Fruit fly (Drosophila melanogaster): ENCODE data around the gene bab2.

Gene bab2

dm6 chr3L:1195868-1196552 is 18.9 kb upstream of the bab2 start, which contains the start of gene Aplip1:
Aplip1 (plus strand) TSS chr3L:1196317.
- no peak for TF ChIP-seq Gug (GFP tag; IDR thresholded peaks at IDR 0.05)
- no peak for TF ChIP-seq CG6163 (GFP tag; IDR thresholded peaks at IDR 0.05)
- TF ChIP-seq CG10631 (GFP tag; optimal IDR thresholded peaks at IDR 0.05) = no peak
- no peak for TF ChIP-seq Sox102F (GFP tag; optimal IDR thresholded peaks at IDR 0.05)
- TF ChIP-seq Eip78C (GFP tag) = peak; percentile 47
- peak in 1 of 2 experiments; percentile 1 for TF ChIP-seq ss (GFP tag; optimal IDR thresholded peaks at IDR 0.05)
- TF ChIP-seq acj6 (GFP tag; optimal IDR thresholded peaks at IDR 0.05) = no peak
- TF ChIP-seq CG6808 (GFP tag; optimal IDR thresholded peaks at IDR 0.05) = no peak
- peak; percentile 54 for TF ChIP-seq achi (GFP tag; optimal IDR thresholded peaks at IDR 0.05)
- TF ChIP-seq svp (GFP tag) = peak; percentile 66
- no peak for TF ChIP-seq CG8632 (GFP tag; optimal IDR thresholded peaks at IDR 0.05)

DNA sequence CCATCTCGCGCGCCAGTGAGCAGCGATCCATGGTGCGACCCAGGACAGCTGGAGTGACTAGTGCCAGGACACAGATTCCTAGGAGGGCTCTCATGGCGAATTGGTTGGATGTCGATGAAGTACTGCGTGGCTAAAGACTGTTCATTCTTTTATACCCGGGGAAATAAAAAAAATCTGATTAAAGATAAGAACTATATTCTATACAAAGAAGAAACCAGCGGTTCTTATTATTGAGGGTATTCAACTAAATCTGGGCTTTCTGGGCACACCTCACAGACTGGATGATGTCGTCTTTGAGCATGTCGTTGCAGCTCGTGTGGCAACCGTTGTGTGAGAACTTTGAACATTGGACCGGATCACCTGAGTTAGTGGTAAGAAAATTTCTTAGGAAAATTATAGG is 18.1 kb upstream of the bab2 start, which contains the start of gene LysX:
TSS of gene LysX (minus strand) at position 101 of the 400 bp plus-strand sequence.
- no peak for TF ChIP-seq CG32006 (GFP tag; optimal IDR thresholded peaks at IDR 0.05)
- no peak for TF ChIP-seq CG10669 (GFP tag; optimal IDR thresholded peaks at IDR 0.05)
- peak; percentile 0 for TF ChIP-seq Eip78C (GFP tag)

dm6 chr3L:1193123-1193844 is 16.2 kb upstream of the bab2 start, which contains the start of gene Trhn:
Trhn (minus strand) TSS chr3L:1193173.
- TF ChIP-seq topi (GFP tag; optimal IDR thresholded peaks at IDR 0.05) (no peak), CG15336 (GFP tag; IDR thresholded peaks at IDR 0.05) (no peak), CG16779 (tag; optimal IDR thresholded peaks at IDR 0.05) (no peak), fd85E (GFP tag; optimal IDR thresholded peaks at IDR 0.05) (no peak), lz (GFP tag; optimal IDR thresholded peaks at IDR 0.05) (no peak), CG9139 (GFP tag; optimal IDR thresholded peaks at IDR 0.05) (no peak), eg (GFP tag; IDR thresholded peaks at IDR 0.05) (no peak), fkh (GFP tag; optimal IDR thresholded peaks at IDR 0.05) (no peak)

DNA sequence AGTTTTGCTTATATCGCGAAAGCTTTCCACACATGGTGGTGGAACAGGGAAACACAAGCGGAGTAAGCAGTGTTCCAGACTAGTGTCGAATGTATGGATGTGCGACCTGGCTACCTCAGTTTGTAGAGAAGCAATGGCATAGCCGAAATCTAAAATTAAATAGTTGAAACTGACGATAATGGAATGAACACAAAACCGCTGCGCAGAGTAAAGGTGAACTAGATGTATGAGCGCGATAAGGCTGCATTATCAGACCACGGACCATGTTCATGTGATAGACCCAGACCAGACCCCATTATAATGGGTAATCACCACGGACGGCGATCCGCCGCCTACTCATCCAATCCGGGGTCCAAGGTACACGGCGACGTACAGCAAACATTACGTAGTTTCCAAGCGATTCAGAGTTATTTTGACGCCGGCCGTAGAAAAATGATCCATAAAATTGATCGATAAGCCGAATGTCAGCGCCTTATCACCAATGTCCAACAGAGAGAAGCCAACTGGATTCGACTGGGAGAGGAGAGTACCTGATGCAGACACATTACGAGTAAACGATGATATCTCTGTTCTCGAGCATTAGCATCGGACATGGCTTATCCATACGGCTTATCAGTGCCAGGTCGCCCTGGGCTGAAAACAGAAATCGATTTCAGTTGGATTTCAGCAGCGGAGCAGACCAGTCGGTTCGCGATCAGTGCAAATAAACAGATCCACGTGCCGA is 12.0 kb upstream of the bab2 start, which contains the start of gene CG13912:
TSS of gene CG13912 (plus strand) at position 653 of the 724 bp plus-strand sequence.
- peak; percentile 58 for TF ChIP-seq CG6808 (GFP tag; optimal IDR thresholded peaks at IDR 0.05)
- TF ChIP-seq Hr39 (GFP tag; optimal IDR thresholded peaks at IDR 0.05) = no peak
- peak; percentile 15 for TF ChIP-seq spab (GFP tag; optimal IDR thresholded peaks at IDR 0.05)
- TF ChIP-seq CG16779 (tag; optimal IDR thresholded peaks at IDR 0.05) = peak; percentile 1
- TF ChIP-seq CG9139 (GFP tag; optimal IDR thresholded peaks at IDR 0.05) = peak; percentile 54
- peak; percentile 59 for TF ChIP-seq CG6276 (GFP tag; optimal IDR thresholded peaks at IDR 0.05)
- TF ChIP-seq CG6854 (GFP tag; optimal IDR thresholded peaks at IDR 0.05) = peak; percentile 54
- TF ChIP-seq svp (GFP tag) = peak; percentile 94
- peak; percentile 62 for TF ChIP-seq vri (GFP tag; optimal IDR thresholded peaks at IDR 0.05)
- peak; percentile 48 for TF ChIP-seq fkh (GFP tag; optimal IDR thresholded peaks at IDR 0.05)
- TF ChIP-seq CG8119 (GFP tag; IDR thresholded peaks at IDR 0.05) = no peak
- peak; percentile 67 to 72 for TF ChIP-seq ss (GFP tag; optimal IDR thresholded peaks at IDR 0.05)
- TF ChIP-seq CG6792 (GFP tag; optimal IDR thresholded peaks at IDR 0.05) = no peak
- peak; percentile 31 for TF ChIP-seq CG10669 (GFP tag; optimal IDR thresholded peaks at IDR 0.05)

DNA sequence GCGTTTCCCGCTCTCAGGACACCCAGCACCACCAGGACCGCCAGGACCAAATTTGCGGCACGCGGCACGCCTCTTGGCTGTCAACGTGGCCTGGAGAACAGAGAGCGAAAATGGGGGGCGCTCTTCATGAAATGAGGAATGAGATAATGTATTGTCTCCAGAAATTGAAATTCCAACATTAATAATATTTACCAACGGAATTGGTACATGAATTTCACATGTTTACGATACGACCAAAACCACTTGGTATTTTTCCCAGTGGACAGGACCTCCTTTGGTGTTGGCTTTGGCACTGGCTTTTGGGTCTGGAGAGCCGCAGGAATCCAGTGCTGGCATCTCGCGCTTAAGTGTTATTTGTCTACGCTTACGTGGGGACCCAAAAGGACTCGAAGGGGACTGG is 6.4 kb upstream of the bab2 start:
- TF ChIP-seq CG6792 (GFP tag; optimal IDR thresholded peaks at IDR 0.05) (peak; percentile 10), CG32006 (GFP tag; optimal IDR thresholded peaks at IDR 0.05) (peak; percentile 28), CG11762 (GFP tag; optimal IDR thresholded peaks at IDR 0.05; ENCODE audit: insufficient read depth) (no peak), Smox (GFP tag; optimal IDR thresholded peaks at IDR 0.05) (peak; percentile 2), CG10669 (GFP tag; optimal IDR thresholded peaks at IDR 0.05) (peak; percentile 1), Ets96B (tag; optimal IDR thresholded peaks at IDR 0.05) (peak; percentile 7), Hr39 (GFP tag; optimal IDR thresholded peaks at IDR 0.05) (peak; percentile 13), Met (GFP tag; optimal IDR thresholded peaks at IDR 0.05) (peak; percentile 32), CG31627 (GFP tag; optimal IDR thresholded peaks at IDR 0.05) (peak; percentile 1), acj6 (GFP tag; optimal IDR thresholded peaks at IDR 0.05) (no peak), CG15336 (GFP tag; IDR thresholded peaks at IDR 0.05) (peak; percentile 30; the same call in 1 of the 2 replicates), Sox102F (GFP tag; optimal IDR thresholded peaks at IDR 0.05) (no peak), Sox15 (GFP tag; optimal IDR thresholded peaks at IDR 0.05) (peak; percentile 0), CG34406 (GFP tag; optimal IDR thresholded peaks at IDR 0.05) (peak; percentile 14), OdsH (GFP tag; optimal IDR thresholded peaks at IDR 0.05) (peak; percentile 15), achi (GFP tag; optimal IDR thresholded peaks at IDR 0.05) (no peak), lz (GFP tag; optimal IDR thresholded peaks at IDR 0.05) (peak; percentile 5), dac (GFP tag; optimal IDR thresholded peaks at IDR 0.05) (no peak), Sox14 (GFP tag; optimal IDR thresholded peaks at IDR 0.05) (peak; percentile 9), ss (GFP tag; optimal IDR thresholded peaks at IDR 0.05) (no peak)
